Worm (Caenorhabditis elegans): ENCODE results near the gene nduf-11.

DNA sequence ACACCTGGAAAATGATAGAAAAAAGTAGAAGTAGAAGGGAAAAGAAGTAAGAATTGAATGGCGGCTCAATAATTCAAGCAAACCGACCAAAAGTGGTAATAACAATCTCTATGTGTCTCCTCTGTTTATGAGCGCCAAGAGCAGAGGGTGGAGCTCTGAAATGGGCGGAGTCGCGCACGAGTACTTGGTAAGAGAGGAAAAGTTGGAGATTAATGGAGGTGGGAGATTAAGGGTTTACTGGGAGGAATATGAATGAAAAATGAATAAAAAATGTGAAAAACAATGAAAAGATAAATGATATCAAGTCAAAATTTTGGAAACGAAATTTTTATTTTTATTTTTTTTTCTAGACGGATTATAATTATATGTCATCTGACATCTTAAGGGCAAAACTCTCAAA is 32.3 kb upstream of the nduf-11 start:
- TF ChIP-seq ama-1 (optimal IDR thresholded peaks at IDR 0.05) = no peak
- no peak for TF ChIP-seq sea-1 (GFP tag; conservative IDR thresholded peaks at IDR 0.05)
